Worm (Caenorhabditis elegans) whole organism, L4 larva: ENCODE results near the gene algn-12.

Source experiments
- F10B5.3 ChIP-seq: sonication (generic microtip); optimal IDR thresholded peaks from 2 replicates; lab custom pipeline; 2016; ENCODE audit warnings: mild to moderate bottlenecking, missing genetic modification characterization, missing compliant biosample characterization
- F26F4.8 ChIP-seq: fragments of 200-800 bp; sonication (Bioruptor generic); conservative IDR thresholded peaks from 2 replicates; pipeline ENCODE4 v1.3.6; 2022; ENCODE audit warnings: missing genetic modification characterization, missing compliant biosample characterization
- F44E2.7 ChIP-seq: fragments of 200-800 bp; sonication (Bioruptor generic); IDR thresholded peaks from 2 replicates; pipeline ENCODE4 v2.1.2; 2022; ENCODE audit warnings: missing genetic modification characterization, missing compliant biosample characterization
- R02D3.7 ChIP-seq: fragments of 150-350 bp; sonication (generic microtip); optimal IDR thresholded peaks from 3 replicates; lab custom pipeline; 2014; ENCODE audit warnings: missing biosample characterization, missing genetic modification characterization
- T20F7.1 ChIP-seq: fragments of 200-800 bp; sonication (Bioruptor generic); optimal IDR thresholded peaks from 2 replicates; lab custom pipeline; 2018; ENCODE audit warnings: mild to moderate bottlenecking, missing genetic modification characterization, missing compliant biosample characterization
- T26A8.4 ChIP-seq: fragments of 200-800 bp; sonication (Bioruptor generic); IDR thresholded peaks from 2 replicates; pipeline ENCODE4 v1.3.6; 2022; ENCODE audit warnings: missing genetic modification characterization, missing compliant biosample characterization
- Y105C5A.15 ChIP-seq: fragments of 200-800 bp; sonication (Bioruptor generic); IDR thresholded peaks from 2 replicates; pipeline ENCODE4 v1.3.6; 2022; ENCODE audit warnings: missing genetic modification characterization, missing compliant biosample characterization
- Y5F2A.4 ChIP-seq: fragments of 200-800 bp; sonication (Bioruptor generic); optimal IDR thresholded peaks from 2 replicates; lab custom pipeline; 2018; ENCODE audit warnings: mild to moderate bottlenecking, missing genetic modification characterization, missing compliant biosample characterization
- Y75B8A.6 ChIP-seq: fragments of 200-800 bp; sonication (Bioruptor generic); IDR thresholded peaks from 2 replicates; pipeline ENCODE4 v1.3.6; 2022; ENCODE audit warnings: missing genetic modification reagents, missing genetic modification characterization, missing compliant biosample characterization
- ZK337.2 ChIP-seq: fragments of 200-800 bp; sonication (Bioruptor generic); IDR thresholded peaks from 2 replicates; pipeline ENCODE4 v1.3.6; 2022; ENCODE audit warnings: missing genetic modification reagents, missing genetic modification characterization, missing compliant biosample characterization
- aha-1 ChIP-seq: fragments of 150-350 bp; peaks from one replicate; lab custom pipeline; 2014; ENCODE audit warnings: missing biosample characterization, missing genetic modification characterization
- ama-1 ChIP-seq: fragments of 150-350 bp; optimal IDR thresholded peaks from 2 replicates; lab custom pipeline; 2014; ENCODE audit warnings: inconsistent platforms, mixed read lengths
- attf-4 ChIP-seq: sonication (generic microtip); optimal IDR thresholded peaks from 3 replicates; lab custom pipeline; 2017; ENCODE audit warnings: missing biosample characterization, missing genetic modification characterization
- ceh-28 ChIP-seq: fragments of 150-350 bp; optimal IDR thresholded peaks from 2 replicates; lab custom pipeline; 2014; ENCODE audit warnings: missing biosample characterization, missing genetic modification reagents, missing genetic modification characterization
- ceh-32 ChIP-seq: sonication (generic microtip); optimal IDR thresholded peaks from 2 replicates; lab custom pipeline; 2016; ENCODE audit warnings: mild to moderate bottlenecking, missing genetic modification characterization, missing compliant biosample characterization; ENCODE audit not compliant: poor library complexity
- ceh-62 ChIP-seq: sonication (generic microtip); optimal IDR thresholded peaks from 2 replicates; lab custom pipeline; 2017; ENCODE audit warnings: missing biosample characterization, missing genetic modification characterization
- ces-1 ChIP-seq: fragments of 150-350 bp; sonication (generic microtip); optimal IDR thresholded peaks from 4 replicates; lab custom pipeline; 2014; ENCODE audit warnings: missing biosample characterization, missing genetic modification reagents, missing genetic modification characterization
- cey-2 ChIP-seq: sonication (generic microtip); optimal IDR thresholded peaks from 3 replicates; lab custom pipeline; 2017; ENCODE audit warnings: missing genetic modification characterization, mild to moderate bottlenecking, missing compliant biosample characterization, antibody characterized with exemption, borderline replicate concordance; ENCODE audit not compliant: insufficient read depth
- daf-8 ChIP-seq: fragments of 200-800 bp; sonication (Bioruptor generic); IDR thresholded peaks from 2 replicates; pipeline ENCODE4 v1.3.6; 2022; ENCODE audit warnings: missing genetic modification characterization, missing compliant biosample characterization
- dmd-9 ChIP-seq: fragments of 200-800 bp; sonication (Bioruptor generic); IDR thresholded peaks from 2 replicates; pipeline ENCODE4 v1.3.6; 2022; ENCODE audit warnings: missing genetic modification reagents, missing genetic modification characterization, missing compliant biosample characterization
- duxl-1 ChIP-seq: sonication (generic microtip); optimal IDR thresholded peaks from 2 replicates; lab custom pipeline; 2016; ENCODE audit warnings: mild to moderate bottlenecking, missing genetic modification characterization, moderate library complexity, missing compliant biosample characterization; ENCODE audit not compliant: poor library complexity
- egl-27 ChIP-seq: sonication (generic microtip); optimal IDR thresholded peaks from 3 replicates; lab custom pipeline; 2017; ENCODE audit warnings: missing biosample characterization, missing genetic modification reagents, missing genetic modification characterization
- egl-43 ChIP-seq: fragments of 200-800 bp; sonication (Bioruptor generic); IDR thresholded peaks from 2 replicates; pipeline ENCODE4 v1.3.6; 2022; ENCODE audit warnings: missing genetic modification reagents, missing genetic modification characterization, missing compliant biosample characterization
- fkh-10 ChIP-seq: fragments of 150-350 bp; optimal IDR thresholded peaks from 2 replicates; lab custom pipeline; 2014; ENCODE audit warnings: missing biosample characterization, missing genetic modification reagents, missing genetic modification characterization
- gei-8 ChIP-seq: fragments of 200-800 bp; sonication (Bioruptor generic); optimal IDR thresholded peaks from 2 replicates; lab custom pipeline; 2018; ENCODE audit warnings: mild to moderate bottlenecking, missing genetic modification characterization, missing compliant biosample characterization
- hmg-1.1 ChIP-seq: fragments of 200-800 bp; sonication (Bioruptor generic); IDR thresholded peaks from 2 replicates; pipeline ENCODE4 v1.3.6; 2022; ENCODE audit warnings: missing genetic modification reagents, missing genetic modification characterization, missing compliant biosample characterization
- jun-1 ChIP-seq: fragments of 150-350 bp; optimal IDR thresholded peaks from 2 replicates; lab custom pipeline; 2014; ENCODE audit warnings: missing biosample characterization, missing genetic modification reagents, missing genetic modification characterization
- lin-1 ChIP-seq: fragments of 200-800 bp; sonication (Bioruptor generic); IDR thresholded peaks from 2 replicates; pipeline ENCODE4 v1.3.6; 2022; ENCODE audit warnings: missing genetic modification reagents, missing genetic modification characterization, missing compliant biosample characterization
- lin-15B ChIP-seq: fragments of 150-350 bp; sonication (generic microtip); optimal IDR thresholded peaks from 3 replicates; lab custom pipeline; 2014; ENCODE audit warnings: missing biosample characterization, missing genetic modification characterization
- lin-29 ChIP-seq: fragments of 200-800 bp; sonication (Bioruptor generic); IDR thresholded peaks from 2 replicates; pipeline ENCODE4 v1.3.6; 2022; ENCODE audit warnings: missing genetic modification reagents, missing genetic modification characterization, missing compliant biosample characterization
- madf-9 ChIP-seq: fragments of 200-800 bp; sonication (Bioruptor generic); conservative IDR thresholded peaks from 2 replicates; pipeline ENCODE4 v1.3.6; 2022; ENCODE audit warnings: missing genetic modification reagents, missing genetic modification characterization, missing compliant biosample characterization
- mdl-1 ChIP-seq, 2 experiments: fragments of 150-350 bp in 1 of 2; sonication (generic microtip) in 1 of 2; optimal IDR thresholded peaks; 2 replicates each; lab custom pipeline; 2014 to 2017; ENCODE audit warnings: missing biosample characterization in 2 of 2, missing genetic modification characterization in 2 of 2
- mes-2 ChIP-seq: sonication (generic microtip); optimal IDR thresholded peaks from 2 replicates; lab custom pipeline; 2016; ENCODE audit warnings: missing genotype, mild to moderate bottlenecking, missing genetic modification characterization, missing compliant biosample characterization; ENCODE audit not compliant: poor library complexity, severe bottlenecking
- nhr-237 ChIP-seq: sonication (generic microtip); optimal IDR thresholded peaks from 2 replicates; lab custom pipeline; 2017; ENCODE audit warnings: missing biosample characterization, missing genetic modification characterization
- nhr-25 ChIP-seq: sonication (generic microtip); optimal IDR thresholded peaks from 2 replicates; lab custom pipeline; 2017; ENCODE audit warnings: missing genetic modification characterization, mild to moderate bottlenecking, missing compliant biosample characterization, antibody characterized with exemption, moderate library complexity, borderline replicate concordance; ENCODE audit not compliant: insufficient read depth
- nhr-28 ChIP-seq: fragments of 150-350 bp; optimal IDR thresholded peaks from 2 replicates; lab custom pipeline; 2014; ENCODE audit warnings: missing biosample characterization, missing genetic modification characterization
- nhr-6 ChIP-seq: fragments of 150-350 bp; optimal IDR thresholded peaks from 2 replicates; lab custom pipeline; 2014; ENCODE audit warnings: missing biosample characterization, missing genetic modification characterization
- nhr-77 ChIP-seq: fragments of 150-350 bp; optimal IDR thresholded peaks from 2 replicates; lab custom pipeline; 2014; ENCODE audit warnings: missing biosample characterization, missing genetic modification characterization
- pha-4 ChIP-seq, 2 experiments: fragments of 150-350 bp in 1 of 2; fragments of 200-800 bp in 1 of 2; sonication (Bioruptor generic) in 1 of 2; IDR thresholded peaks in 1 of 2; optimal IDR thresholded peaks in 1 of 2; 2 replicates each; pipeline versions ENCODE4 v1.3.6 to Lab custom; 2014 to 2022; ENCODE audit warnings: missing genetic modification characterization in 2 of 2, missing genetic modification reagents in 2 of 2, missing biosample characterization in 1 of 2, missing compliant biosample characterization in 1 of 2
- php-3 ChIP-seq: fragments of 200-800 bp; sonication (Bioruptor generic); IDR thresholded peaks from 2 replicates; pipeline ENCODE4 v1.3.6; 2022; ENCODE audit warnings: missing genetic modification reagents, missing genetic modification characterization, missing compliant biosample characterization
- rbr-2 ChIP-seq: sonication (generic microtip); optimal IDR thresholded peaks from 2 replicates; lab custom pipeline; 2016; ENCODE audit warnings: missing genotype, missing genetic modification characterization, missing compliant biosample characterization
- saeg-2 ChIP-seq: fragments of 200-800 bp; sonication (Bioruptor generic); IDR thresholded peaks from 2 replicates; pipeline ENCODE4 v1.3.6; 2022; ENCODE audit warnings: missing genetic modification reagents, missing genetic modification characterization, missing compliant biosample characterization
- skn-1 ChIP-seq: fragments of 150-350 bp; optimal IDR thresholded peaks from 2 replicates; lab custom pipeline; 2014; ENCODE audit warnings: missing biosample characterization, missing genetic modification characterization
- snpc-1.2 ChIP-seq: fragments of 200-800 bp; sonication (Bioruptor generic); IDR thresholded peaks from 2 replicates; pipeline ENCODE4 v1.3.6; 2022; ENCODE audit warnings: missing genetic modification reagents, missing genetic modification characterization, missing compliant biosample characterization
- tra-1 ChIP-seq: fragments of 200-800 bp; sonication (Bioruptor generic); IDR thresholded peaks from 2 replicates; pipeline ENCODE4 v1.3.6; 2022; ENCODE audit warnings: missing genetic modification reagents, missing genetic modification characterization, missing compliant biosample characterization
- unc-62 ChIP-seq, 3 experiments: fragments of 150-350 bp in 1 of 3; sonication (generic microtip); optimal IDR thresholded peaks in 2 of 3; peaks in 1 of 3; 1 replicate in 1 of 3; 2 replicates in 2 of 3; lab custom pipeline; 2014 to 2017; ENCODE audit warnings: missing biosample characterization in 3 of 3, missing genetic modification characterization in 3 of 3, missing genetic modification reagents in 3 of 3, missing genotype in 1 of 3
- vab-7 ChIP-seq: fragments of 200-800 bp; sonication (Bioruptor generic); IDR thresholded peaks from 2 replicates; pipeline ENCODE4 v1.3.6; 2022; ENCODE audit warnings: missing genetic modification reagents, missing genetic modification characterization, missing compliant biosample characterization
- zfp-2 ChIP-seq: sonication (generic microtip); optimal IDR thresholded peaks from 2 replicates; lab custom pipeline; 2016; ENCODE audit warnings: mild to moderate bottlenecking, missing genetic modification characterization, missing compliant biosample characterization
- zip-2 ChIP-seq: fragments of 150-350 bp; optimal IDR thresholded peaks from 2 replicates; lab custom pipeline; 2014; ENCODE audit warnings: missing biosample characterization, missing genetic modification characterization
- ztf-11 ChIP-seq: fragments of 150-350 bp; optimal IDR thresholded peaks from 2 replicates; lab custom pipeline; 2014; ENCODE audit warnings: missing biosample characterization, missing genetic modification characterization

The algn-12 gene

DNA sequence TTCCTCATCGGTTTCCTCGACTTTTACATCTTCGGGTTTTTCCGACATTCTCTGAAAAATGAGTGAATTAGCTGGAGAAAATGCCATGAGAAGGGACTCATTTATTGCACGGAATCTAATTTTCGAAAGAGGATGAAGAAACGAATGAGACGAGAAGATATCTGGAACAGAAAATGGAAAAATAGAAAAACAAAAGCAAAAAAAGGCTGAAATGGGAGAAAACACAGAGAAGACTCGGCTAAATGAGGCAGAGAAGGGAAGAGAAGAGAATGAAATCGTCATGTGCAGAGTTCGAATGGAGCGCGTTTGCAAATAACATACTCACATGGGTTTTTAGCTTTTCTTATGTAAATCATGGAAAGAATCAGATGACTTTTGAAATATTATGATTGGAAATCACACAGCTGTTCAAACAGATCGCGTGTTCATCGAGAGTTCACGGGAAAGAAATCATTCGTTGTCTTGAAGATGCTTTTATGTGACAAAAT, 21.0 kb upstream of the algn-12 start, which contains the start of gene Y97E10AR.6 (continued):
- TF ChIP-seq Y105C5A.15 (no peak), ama-1 (lab: Kevin White, UChicago) (peak; percentile 50), hmg-1.1 (GFP tag; lab: Robert Waterston, UW) (0 out of 2 replicates have a peak, but pooled peaks have one; percentile 22), lin-1 (no peak), F10B5.3 (tag; lab: Kevin White, UChicago) (no peak), ceh-32 (no peak), ztf-11 (tag; lab: Kevin White, UChicago) (no peak), Y5F2A.4 (no peak), daf-8 (GFP tag; lab: Robert Waterston, UW) (no peak), gei-8 (GFP tag; lab: Kevin White, UChicago) (no peak), lin-15B (tag; lab: Kevin White, UChicago) (no peak), skn-1 (tag; lab: Kevin White, UChicago) (no peak), ces-1 (no peak), zfp-2 (tag; lab: Kevin White, UChicago) (no peak), T20F7.1 (GFP tag; lab: Kevin White, UChicago) (peak; percentile 31), snpc-1.2 (GFP tag; lab: Robert Waterston, UW) (no peak), ZK337.2 (GFP tag; lab: Robert Waterston, UW) (no peak), F26F4.8 (GFP tag; lab: Robert Waterston, UW) (no peak), dmd-9 (GFP tag; lab: Robert Waterston, UW) (no peak), attf-4 (tag; lab: Kevin White, UChicago) (no peak), F44E2.7 (GFP tag; lab: Robert Waterston, UW) (no peak), egl-43 (GFP tag; lab: Robert Waterston, UW) (no peak), cey-2 (tag; lab: Kevin White, UChicago) (no peak), nhr-28 (peak; percentile 43), Y75B8A.6 (GFP tag; lab: Robert Waterston, UW) (no peak), R02D3.7 (tag; lab: Kevin White, UChicago) (no peak), saeg-2 (no peak), zip-2 (tag; lab: Kevin White, UChicago) (no peak), mes-2 (tag; lab: Kevin White, UChicago) (peak; percentile 47), ceh-28 (tag; lab: Kevin White, UChicago) (no peak), nhr-25 (no peak), egl-27 (tag; lab: Kevin White, UChicago) (no peak), pha-4 (GFP tag; IDR thresholded peaks at IDR 0.05; lab: Robert Waterston, UW) (no peak), pha-4 (tag; optimal IDR thresholded peaks at IDR 0.05; lab: Kevin White, UChicago) (peak; percentile 16), ceh-62 (tag; lab: Kevin White, UChicago) (no peak), mdl-1 (tag; optimal IDR thresholded peaks at IDR 0.05; lab: Kevin White, UChicago) (peak in 1 of 2 experiments; percentile 64), duxl-1 (tag; lab: Kevin White, UChicago) (no peak), fkh-10 (GFP tag; lab: Kevin White, UChicago) (no peak), lin-29 (GFP tag; lab: Robert Waterston, UW) (no peak), rbr-2 (tag; lab: Kevin White, UChicago) (peak; percentile 26), T26A8.4 (GFP tag; lab: Robert Waterston, UW) (no peak), unc-62 (GFP tag; optimal IDR thresholded peaks at IDR 0.05 in 1 of 2; lab: Kevin White, UChicago) (no peak), unc-62 (tag; optimal IDR thresholded peaks at IDR 0.05; lab: Kevin White, UChicago) (no peak), php-3 (GFP tag; lab: Robert Waterston, UW) (no peak), jun-1 (no peak), vab-7 (no peak), tra-1 (GFP tag; lab: Robert Waterston, UW) (no peak), nhr-77 (tag; lab: Kevin White, UChicago) (no peak), madf-9 (GFP tag; lab: Robert Waterston, UW) (no peak), aha-1 (peak; percentile 85), nhr-6 (no peak), nhr-237 (tag; lab: Kevin White, UChicago) (no peak)
